Worm (Caenorhabditis elegans) whole organism, early embryonic: ENCODE data around the gene R160.14.

Experiments used
- aly-1 ChIP-seq: sonication (generic microtip); optimal IDR thresholded peaks from 2 replicates; lab custom pipeline; 2016; ENCODE audit warnings: missing genetic modification characterization, missing compliant biosample characterization
- ama-1 ChIP-seq: fragments of 150-350 bp; optimal IDR thresholded peaks from 2 replicates; lab custom pipeline; 2014
- ets-7 ChIP-seq: sonication (generic microtip); optimal IDR thresholded peaks from 2 replicates; lab custom pipeline; 2016; ENCODE audit warnings: missing genotype, missing genetic modification characterization, missing compliant biosample characterization
- flt-1 ChIP-seq: fragments of 200-800 bp; sonication (Bioruptor generic); IDR thresholded peaks from 2 replicates; pipeline ENCODE4 v1.3.6; 2022; ENCODE audit warnings: missing genetic modification characterization, missing compliant biosample characterization
- hmbx-1 ChIP-seq: sonication (generic microtip); optimal IDR thresholded peaks from 2 replicates; lab custom pipeline; 2016; ENCODE audit warnings: mild to moderate bottlenecking, missing genetic modification characterization, missing compliant biosample characterization
- hmg-4 ChIP-seq: fragments of 200-800 bp; sonication (Bioruptor generic); optimal IDR thresholded peaks from 2 replicates; lab custom pipeline; 2018; ENCODE audit warnings: mild to moderate bottlenecking, missing genetic modification characterization, missing compliant biosample characterization

DNA sequence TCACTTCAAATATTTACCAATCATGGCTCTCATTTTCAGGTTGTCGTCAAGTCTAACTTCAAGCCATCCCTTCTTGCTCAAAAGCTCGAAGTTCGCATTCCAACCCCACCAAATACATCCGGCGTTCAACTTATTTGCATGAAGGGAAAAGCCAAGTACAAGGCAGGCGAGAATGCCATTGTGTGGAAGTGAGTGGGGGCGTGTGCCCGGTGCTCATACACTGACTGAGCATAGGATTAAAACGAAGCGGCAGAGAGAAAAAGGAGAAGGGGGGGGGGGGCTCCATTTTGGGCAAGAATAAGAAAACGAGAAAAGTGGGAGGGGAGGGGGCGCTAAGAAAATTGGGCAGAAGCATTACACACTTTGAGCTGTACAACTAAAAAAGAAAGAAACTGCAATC is 19.8 kb upstream of the R160.14 start:
- TF ChIP-seq flt-1 (no peak), ama-1 (lab: Kevin White, UChicago) (no peak), aly-1 (tag; lab: Kevin White, UChicago) (no peak), hmg-4 (GFP tag; lab: Kevin White, UChicago) (no peak), hmbx-1 (no peak), ets-7 (tag; lab: Kevin White, UChicago) (no peak)
